Worm (Caenorhabditis elegans) whole organism, L3 larva: ENCODE data around the gene F53A2.9.

Source experiments
- R02D3.7 ChIP-seq: fragments of 150-350 bp; optimal IDR thresholded peaks from 2 replicates; lab custom pipeline; 2014; ENCODE audit warnings: missing biosample characterization, missing genetic modification characterization
- ZK546.5 ChIP-seq: sonication (generic microtip); optimal IDR thresholded peaks from 2 replicates; lab custom pipeline; 2017; ENCODE audit warnings: missing biosample characterization, missing genetic modification characterization
- egl-27 ChIP-seq: sonication (generic microtip); optimal IDR thresholded peaks from 4 replicates; lab custom pipeline; 2017; ENCODE audit warnings: missing biosample characterization, missing genetic modification reagents, missing genetic modification characterization
- lin-15B ChIP-seq: fragments of 150-350 bp; optimal IDR thresholded peaks from 2 replicates; lab custom pipeline; 2014; ENCODE audit warnings: missing biosample characterization, missing genetic modification characterization
- nhr-12 ChIP-seq: fragments of 150-350 bp; optimal IDR thresholded peaks from 2 replicates; lab custom pipeline; 2014; ENCODE audit warnings: missing biosample characterization, missing genetic modification characterization
- nhr-76 ChIP-seq: fragments of 150-350 bp; sonication (generic microtip); optimal IDR thresholded peaks from 5 replicates; lab custom pipeline; 2014; ENCODE audit warnings: missing biosample characterization, missing genetic modification characterization
- nhr-77 ChIP-seq: fragments of 150-350 bp; optimal IDR thresholded peaks from 2 replicates; lab custom pipeline; 2014; ENCODE audit warnings: missing biosample characterization, missing genetic modification characterization
- pqm-1 ChIP-seq: fragments of 150-350 bp; optimal IDR thresholded peaks from 2 replicates; lab custom pipeline; 2017; ENCODE audit warnings: missing biosample characterization, missing genetic modification characterization, inconsistent platforms
- skn-1 ChIP-seq: fragments of 150-350 bp; optimal IDR thresholded peaks from 2 replicates; lab custom pipeline; 2014; ENCODE audit warnings: missing biosample characterization, missing genetic modification characterization
- snpc-4 ChIP-seq: fragments of 150-350 bp; optimal IDR thresholded peaks from 2 replicates; lab custom pipeline; 2014; ENCODE audit warnings: missing biosample characterization, missing genetic modification characterization
- tbx-2 ChIP-seq: sonication (generic microtip); optimal IDR thresholded peaks from 2 replicates; lab custom pipeline; 2016; ENCODE audit warnings: mild to moderate bottlenecking, missing genetic modification characterization, missing compliant biosample characterization
- unc-39 ChIP-seq: sonication (generic microtip); optimal IDR thresholded peaks from 4 replicates; lab custom pipeline; 2017; ENCODE audit warnings: missing biosample characterization, missing genetic modification characterization

DNA sequence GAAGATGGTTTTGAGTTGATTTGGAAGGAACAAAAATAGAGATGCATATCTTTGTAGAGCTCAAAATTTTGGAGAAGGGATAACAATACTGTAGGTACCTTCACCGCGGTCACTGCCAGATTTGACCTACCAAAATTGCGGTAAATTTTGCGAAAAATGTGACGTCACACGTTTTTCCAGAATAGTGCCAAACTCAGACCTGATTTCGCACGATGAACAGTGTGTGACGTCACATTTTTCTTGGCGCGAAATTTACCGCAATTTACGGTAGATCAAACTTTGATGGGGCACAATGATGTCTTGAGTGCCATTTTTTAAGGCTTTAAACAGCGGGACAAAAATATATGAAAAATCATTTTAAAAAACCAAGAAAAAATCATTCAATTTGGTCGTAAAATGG is 30.2 kb downstream of the F53A2.9 start:
- no peak for TF ChIP-seq tbx-2
- no peak for TF ChIP-seq ZK546.5 (tag; lab: Kevin White, UChicago)
- no peak for TF ChIP-seq lin-15B (tag; lab: Kevin White, UChicago)
- no peak for TF ChIP-seq nhr-12 (tag; lab: Kevin White, UChicago)
- no peak for TF ChIP-seq R02D3.7 (tag; lab: Kevin White, UChicago)
- TF ChIP-seq unc-39 (tag; lab: Kevin White, UChicago) = no peak
- no peak for TF ChIP-seq snpc-4
- TF ChIP-seq nhr-76 = no peak
- no peak for TF ChIP-seq egl-27 (tag; lab: Kevin White, UChicago)
- no peak for TF ChIP-seq skn-1 (tag; lab: Kevin White, UChicago)
- no peak for TF ChIP-seq pqm-1
- no peak for TF ChIP-seq nhr-77 (tag; lab: Kevin White, UChicago)
